Worm (Caenorhabditis elegans): ENCODE measurements around the gene chil-7.

chil-7 gene

DNA sequence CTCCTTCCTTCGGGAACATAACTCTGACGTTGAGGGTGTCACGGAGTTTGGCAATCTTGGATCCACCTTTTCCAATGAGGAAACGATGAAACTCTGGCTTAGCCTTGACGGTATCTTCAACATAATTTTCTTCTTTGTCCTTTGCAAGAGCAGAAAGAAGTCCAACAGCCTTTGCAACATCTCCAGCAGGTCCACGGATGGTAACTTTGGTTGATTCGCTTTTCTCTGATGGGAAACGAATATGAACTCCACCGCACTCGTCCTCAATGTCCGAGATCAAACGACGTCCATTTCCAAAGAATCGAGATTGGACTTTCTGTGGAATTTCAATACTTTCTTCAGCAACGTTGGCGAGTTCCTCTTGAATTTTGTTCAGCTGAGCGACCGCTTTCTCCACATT lies 17.6 kb upstream of the chil-7 start:
- no peak for TF ChIP-seq C06A6.2 (GFP tag; conservative IDR thresholded peaks at IDR 0.05)
- no peak for TF ChIP-seq Y56A3A.18 (GFP tag; IDR thresholded peaks at IDR 0.05)
- no peak for TF ChIP-seq Y53F4B.3 (GFP tag; IDR thresholded peaks at IDR 0.05)
- no peak for TF ChIP-seq ceh-58 (GFP tag; IDR thresholded peaks at IDR 0.05)
- no peak for TF ChIP-seq F57C9.4 (tag; optimal IDR thresholded peaks at IDR 0.05)
- TF ChIP-seq nhr-80 (tag; optimal IDR thresholded peaks at IDR 0.05): no peak
- TF ChIP-seq efl-1 (GFP tag; optimal IDR thresholded peaks at IDR 0.05): no peak
- TF ChIP-seq T26A5.8 (tag; optimal IDR thresholded peaks at IDR 0.05): no peak
- TF ChIP-seq bed-1 (GFP tag; IDR thresholded peaks at IDR 0.05): no peak
- TF ChIP-seq C17E4.6 (GFP tag; IDR thresholded peaks at IDR 0.05): no peak
- TF ChIP-seq lin-40 (tag; optimal IDR thresholded peaks at IDR 0.05): no peak
- TF ChIP-seq attf-5 (GFP tag; optimal IDR thresholded peaks at IDR 0.05): no peak
- TF ChIP-seq K12H6.12 (tag; optimal IDR thresholded peaks at IDR 0.05): no peak
- TF ChIP-seq tlf-1 (GFP tag; optimal IDR thresholded peaks at IDR 0.05): no peak
- no peak for TF ChIP-seq unc-62 (GFP tag; optimal IDR thresholded peaks at IDR 0.05)
- TF ChIP-seq nhr-27 (tag; optimal IDR thresholded peaks at IDR 0.05): no peak
- no peak for TF ChIP-seq hmg-20 (GFP tag; IDR thresholded peaks at IDR 0.05)
- TF ChIP-seq hlh-12 (tag; optimal IDR thresholded peaks at IDR 0.05): no peak
- no peak for TF ChIP-seq nhr-120 (GFP tag; IDR thresholded peaks at IDR 0.05)
- no peak for TF ChIP-seq sea-2 (GFP tag; IDR thresholded peaks at IDR 0.05)

DNA sequence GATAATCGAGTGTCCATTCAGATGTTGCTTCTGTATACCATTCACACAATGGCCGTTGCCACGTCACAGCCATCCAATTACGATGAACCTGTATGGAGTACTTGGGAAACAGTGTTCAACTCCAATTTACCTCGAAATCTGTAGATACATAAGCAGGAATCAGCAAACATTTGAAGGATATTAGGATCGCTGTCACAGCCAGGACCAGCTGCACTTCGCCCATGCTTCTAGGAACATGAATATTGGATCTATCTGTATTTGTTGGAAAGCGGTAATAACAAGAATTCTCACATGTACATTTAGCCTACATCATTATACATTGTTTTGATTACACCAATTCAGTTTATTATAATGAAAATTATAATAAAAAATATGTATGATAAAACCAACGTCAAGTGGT lies 15.2 kb upstream of the chil-7 start, which contains the start of gene algn-8:
TSS of gene algn-8 (minus strand) at position 227 of the 400 bp plus-strand sequence.
- TF ChIP-seq tlf-1 (GFP tag; optimal IDR thresholded peaks at IDR 0.05) (peak; percentile 3), hmg-1.2 (GFP tag; IDR thresholded peaks at IDR 0.05) (peak; percentile 19; the same call in 1 of the 2 replicates), lir-1 (GFP tag; conservative IDR thresholded peaks at IDR 0.05) (no peak), C17E4.6 (GFP tag; IDR thresholded peaks at IDR 0.05) (no peak), Y53G8AR.9 (GFP tag; conservative IDR thresholded peaks at IDR 0.05) (peak; percentile 71), atf-7 (tag; optimal IDR thresholded peaks at IDR 0.05) (peak; percentile 45), hrde-1 (tag; optimal IDR thresholded peaks at IDR 0.05; ENCODE audit: borderline replicate concordance) (peak; percentile 50), zim-3 (tag; optimal IDR thresholded peaks at IDR 0.05) (peak; percentile 36), Y56A3A.18 (GFP tag; IDR thresholded peaks at IDR 0.05) (0 out of 2 replicates have a peak, but pooled peaks have one; percentile 33), ztf-26 (tag; optimal IDR thresholded peaks at IDR 0.05) (no peak), Y95B8A.8 (GFP tag; IDR thresholded peaks at IDR 0.05) (no peak), ekl-4 (GFP tag; IDR thresholded peaks at IDR 0.05) (0 out of 2 replicates have a peak, but pooled peaks have one; percentile 24), repo-1 (tag; optimal IDR thresholded peaks at IDR 0.05) (peak; percentile 67), sdz-38 (tag; optimal IDR thresholded peaks at IDR 0.05) (no peak), madf-10 (tag; optimal IDR thresholded peaks at IDR 0.05) (peak; percentile 9), madf-3 (GFP tag; IDR thresholded peaks at IDR 0.05) (0 out of 2 replicates have a peak, but pooled peaks have one; percentile 12), aptf-3 (GFP tag; IDR thresholded peaks at IDR 0.05) (0 out of 2 replicates have a peak, but pooled peaks have one; percentile 66), unc-130 (GFP tag; optimal IDR thresholded peaks at IDR 0.05) (peak; percentile 55), B0336.3 (GFP tag; IDR thresholded peaks at IDR 0.05) (peak; percentile 62), chd-7 (tag; optimal IDR thresholded peaks at IDR 0.05) (peak; percentile 45), ama-1 (optimal IDR thresholded peaks at IDR 0.05) (no peak), ama-1 (GFP tag; optimal IDR thresholded peaks at IDR 0.05) (no peak)

DNA sequence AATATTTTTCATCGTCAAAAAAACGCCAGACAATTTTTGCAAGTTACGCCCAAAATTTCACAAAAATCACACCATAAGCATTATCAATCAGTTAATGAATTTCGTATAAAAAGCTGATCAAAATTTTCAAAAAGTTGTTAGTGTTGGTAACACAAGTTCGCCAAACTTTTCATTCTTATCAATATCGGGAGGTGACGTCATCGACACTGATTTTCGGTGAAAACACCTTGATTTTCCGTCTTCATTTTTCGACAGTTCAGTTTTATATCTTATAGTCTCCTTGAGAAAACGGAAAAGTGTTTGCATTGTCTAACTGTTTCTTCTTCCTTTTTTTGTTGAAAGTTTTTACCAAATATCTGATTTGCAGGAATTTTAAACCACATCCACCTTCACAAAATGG lies 9.9 kb upstream of the chil-7 start, which contains the start of gene C08H9.15:
TSS of gene C08H9.15 (plus strand) at position 368 of the 400 bp plus-strand sequence.
- TF ChIP-seq F33H1.4 (GFP tag; IDR thresholded peaks at IDR 0.05) (no peak), zfh-2 (GFP tag; conservative IDR thresholded peaks at IDR 0.05) (no peak), gei-17 (GFP tag; optimal IDR thresholded peaks at IDR 0.05) (no peak), Y95B8A.8 (GFP tag; IDR thresholded peaks at IDR 0.05) (no peak), mcd-1 (GFP tag; IDR thresholded peaks at IDR 0.05) (no peak), let-607 (tag; optimal IDR thresholded peaks at IDR 0.05) (no peak), athp-1 (tag; optimal IDR thresholded peaks at IDR 0.05) (no peak), ceh-27 (GFP tag; optimal IDR thresholded peaks at IDR 0.05) (no peak), lin-54 (GFP tag; optimal IDR thresholded peaks at IDR 0.05) (no peak), egl-18 (GFP tag; IDR thresholded peaks at IDR 0.05) (no peak), snpc-3.4 (tag; optimal IDR thresholded peaks at IDR 0.05) (no peak), tlf-1 (GFP tag; optimal IDR thresholded peaks at IDR 0.05) (no peak)

Data from whole organism, young adult.